Worm (Caenorhabditis elegans) whole organism, late embryonic: ENCODE measurements around the gene srt-33.

Source experiments
- T23F11.4 ChIP-seq: fragments of 200-800 bp; sonication (Bioruptor generic); optimal IDR thresholded peaks from 2 replicates; lab custom pipeline; 2018; ENCODE audit warnings: mild to moderate bottlenecking, missing genetic modification characterization, missing compliant biosample characterization
- ama-1 ChIP-seq: fragments of 150-350 bp; optimal IDR thresholded peaks from 2 replicates; lab custom pipeline; 2014
- ceh-18 ChIP-seq: sonication (generic microtip); optimal IDR thresholded peaks from 2 replicates; lab custom pipeline; 2016; ENCODE audit warnings: missing genetic modification characterization, missing compliant biosample characterization
- ceh-6 ChIP-seq: fragments of 200-800 bp; sonication (Bioruptor generic); optimal IDR thresholded peaks from 2 replicates; lab custom pipeline; 2018; ENCODE audit warnings: mild to moderate bottlenecking, missing genetic modification characterization, missing compliant biosample characterization
- elt-2 ChIP-seq: sonication (generic microtip); optimal IDR thresholded peaks from 2 replicates; lab custom pipeline; 2016; ENCODE audit warnings: missing genetic modification reagents, missing genetic modification characterization, missing compliant biosample characterization
- pha-4 ChIP-seq: fragments of 150-350 bp; optimal IDR thresholded peaks from 2 replicates; lab custom pipeline; 2018; ENCODE audit warnings: missing biosample characterization, missing genetic modification reagents, missing genetic modification characterization

ce11 chrV:14312695-14313094 is 33.0 kb upstream of the srt-33 start, which contains the start of gene F14D7.8:
- TF ChIP-seq ama-1 (lab: Kevin White, UChicago) (no peak), ceh-6 (GFP tag; lab: Kevin White, UChicago) (no peak), pha-4 (tag; lab: Kevin White, UChicago) (no peak), elt-2 (no peak), ceh-18 (tag; lab: Kevin White, UChicago) (no peak), T23F11.4 (no peak)
